Worm (Caenorhabditis elegans) whole organism, early embryonic: ENCODE measurements around the gene cebp-1.

ENCODE experiments used
- F13C5.2 ChIP-seq: sonication (generic microtip); optimal IDR thresholded peaks from 2 replicates; lab custom pipeline; 2017; ENCODE audit warnings: mild to moderate bottlenecking, missing genetic modification characterization, inconsistent platforms, missing compliant biosample characterization
- ama-1 ChIP-seq: fragments of 150-350 bp; optimal IDR thresholded peaks from 2 replicates; lab custom pipeline; 2014
- ceh-13 ChIP-seq: fragments of 200-800 bp; sonication (Bioruptor generic); optimal IDR thresholded peaks from 2 replicates; lab custom pipeline; 2018; ENCODE audit warnings: mild to moderate bottlenecking, missing genetic modification characterization, missing compliant biosample characterization
- ceh-36 ChIP-seq: sonication (generic microtip); optimal IDR thresholded peaks from 2 replicates; lab custom pipeline; 2016; ENCODE audit warnings: missing genetic modification characterization, inconsistent platforms, missing compliant biosample characterization
- ets-7 ChIP-seq: sonication (generic microtip); optimal IDR thresholded peaks from 2 replicates; lab custom pipeline; 2016; ENCODE audit warnings: missing genotype, missing genetic modification characterization, missing compliant biosample characterization
- flt-1 ChIP-seq: fragments of 200-800 bp; sonication (Bioruptor generic); IDR thresholded peaks from 2 replicates; pipeline ENCODE4 v1.3.6; 2022; ENCODE audit warnings: missing genetic modification characterization, missing compliant biosample characterization
- hmbx-1 ChIP-seq: sonication (generic microtip); optimal IDR thresholded peaks from 2 replicates; lab custom pipeline; 2016; ENCODE audit warnings: mild to moderate bottlenecking, missing genetic modification characterization, missing compliant biosample characterization
- hnd-1 ChIP-seq: sonication (generic microtip); optimal IDR thresholded peaks from 2 replicates; lab custom pipeline; 2016; ENCODE audit warnings: missing genetic modification characterization, missing compliant biosample characterization
- pes-1 ChIP-seq: fragments of 200-800 bp; sonication (Bioruptor generic); IDR thresholded peaks from 2 replicates; pipeline ENCODE4 v1.3.6; 2022; ENCODE audit warnings: missing genetic modification reagents, missing genetic modification characterization, missing compliant biosample characterization
- sea-1 ChIP-seq: fragments of 200-800 bp; sonication (Bioruptor generic); conservative IDR thresholded peaks from 2 replicates; pipeline ENCODE4 v1.3.6; 2022; ENCODE audit warnings: missing genetic modification characterization, missing compliant biosample characterization
- tbx-11 ChIP-seq: fragments of 200-800 bp; sonication (Bioruptor generic); IDR thresholded peaks from 2 replicates; pipeline ENCODE4 v1.3.6; 2022; ENCODE audit warnings: missing genetic modification characterization, missing compliant biosample characterization
- tbx-37 ChIP-seq: fragments of 200-800 bp; sonication (Bioruptor generic); conservative IDR thresholded peaks from 2 replicates; pipeline ENCODE4 v1.3.6; 2022; ENCODE audit warnings: missing genetic modification reagents, missing genetic modification characterization, missing compliant biosample characterization
- tra-4 ChIP-seq: sonication (generic microtip); optimal IDR thresholded peaks from 2 replicates; lab custom pipeline; 2017; ENCODE audit warnings: missing genetic modification characterization, missing compliant biosample characterization

DNA sequence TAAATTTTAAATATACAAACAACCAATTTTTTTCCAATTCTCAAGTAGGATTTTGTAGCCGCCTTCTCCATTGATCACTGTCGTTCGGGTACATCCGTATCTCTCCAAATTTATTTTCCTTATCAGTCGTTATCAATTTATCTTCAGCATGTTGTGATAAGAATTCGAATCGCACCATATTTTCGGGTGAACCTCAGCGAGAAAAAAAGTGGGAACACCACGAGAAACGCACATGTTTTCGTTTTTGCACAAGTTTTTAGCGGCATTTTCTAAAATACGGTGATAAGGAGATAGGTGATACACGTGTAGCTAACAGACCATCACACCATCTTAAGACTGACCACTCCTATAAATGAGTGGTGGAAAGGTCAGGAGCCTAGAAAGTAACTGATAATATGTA, 24.3 kb upstream of the cebp-1 start:
- no peak for TF ChIP-seq ama-1 (lab: Kevin White, UChicago)
- TF ChIP-seq F13C5.2 (tag; lab: Kevin White, UChicago): no peak
- TF ChIP-seq tbx-11 (GFP tag; lab: Robert Waterston, UW): no peak
- TF ChIP-seq ceh-13: no peak
- no peak for TF ChIP-seq sea-1
- no peak for TF ChIP-seq hmbx-1 (tag; lab: Kevin White, UChicago)
- no peak for TF ChIP-seq flt-1
- no peak for TF ChIP-seq tra-4 (tag; lab: Kevin White, UChicago)
- TF ChIP-seq hnd-1 (tag; lab: Kevin White, UChicago): no peak
- TF ChIP-seq pes-1 (GFP tag; lab: Robert Waterston, UW): no peak
- no peak for TF ChIP-seq ets-7
- TF ChIP-seq ceh-36 (tag; lab: Kevin White, UChicago): no peak
- TF ChIP-seq tbx-37: no peak
